Worm (Caenorhabditis elegans): ENCODE data around the gene osm-6.

DNA sequence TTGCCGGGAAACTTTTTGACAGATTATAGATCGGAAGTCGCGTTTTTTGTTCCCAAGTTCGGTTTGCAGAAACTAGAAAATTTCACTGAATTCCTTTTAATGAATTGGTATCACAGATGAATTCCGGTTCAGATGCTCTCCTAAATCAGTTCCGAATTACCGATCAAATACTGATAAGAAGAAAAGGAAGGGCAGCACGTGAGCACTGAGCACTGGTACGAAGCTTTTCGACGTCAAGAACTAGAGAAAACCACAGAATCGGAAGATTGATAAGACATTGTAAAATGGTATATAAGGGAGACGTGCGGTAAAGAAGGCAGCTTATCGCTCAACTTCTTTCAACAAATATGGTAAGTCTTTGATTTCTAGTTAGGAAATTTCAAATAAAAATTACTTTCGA, 48.0 kb upstream of the osm-6 start, which contains the start of gene cpr-1:
- TF ChIP-seq sox-2 (GFP tag; IDR thresholded peaks at IDR 0.05) (no peak), nfya-1 (tag; optimal IDR thresholded peaks at IDR 0.05) (no peak), elt-4 (tag; optimal IDR thresholded peaks at IDR 0.05) (no peak)
